Fruit fly (Drosophila melanogaster) Kc167 (cell line): ENCODE measurements around the gene Tmep.

Experiments
- Myc ChIP-seq: fragments of >200 bp; optimal IDR thresholded peaks from 2 replicates; lab custom pipeline; 2017; ENCODE audit warnings: missing external identifiers
- Sin3A ChIP-seq: fragments of >200 bp; optimal IDR thresholded peaks from 2 replicates; lab custom pipeline; 2018; ENCODE audit warnings: missing external identifiers
- h ChIP-seq: fragments of >200 bp; optimal IDR thresholded peaks from 3 replicates; lab custom pipeline; 2018; ENCODE audit warnings: missing external identifiers
- insv ChIP-seq: fragments of >200 bp; optimal IDR thresholded peaks from 3 replicates; lab custom pipeline; 2018; ENCODE audit warnings: missing external identifiers
- psq ChIP-seq: fragments of >200 bp; optimal IDR thresholded peaks from 2 replicates; lab custom pipeline; 2017; ENCODE audit warnings: missing external identifiers
- ttk ChIP-seq: sonication (Bioruptor generic); optimal IDR thresholded peaks from 2 replicates; lab custom pipeline; 2017; ENCODE audit warnings: missing external identifiers

The Tmep gene

DNA sequence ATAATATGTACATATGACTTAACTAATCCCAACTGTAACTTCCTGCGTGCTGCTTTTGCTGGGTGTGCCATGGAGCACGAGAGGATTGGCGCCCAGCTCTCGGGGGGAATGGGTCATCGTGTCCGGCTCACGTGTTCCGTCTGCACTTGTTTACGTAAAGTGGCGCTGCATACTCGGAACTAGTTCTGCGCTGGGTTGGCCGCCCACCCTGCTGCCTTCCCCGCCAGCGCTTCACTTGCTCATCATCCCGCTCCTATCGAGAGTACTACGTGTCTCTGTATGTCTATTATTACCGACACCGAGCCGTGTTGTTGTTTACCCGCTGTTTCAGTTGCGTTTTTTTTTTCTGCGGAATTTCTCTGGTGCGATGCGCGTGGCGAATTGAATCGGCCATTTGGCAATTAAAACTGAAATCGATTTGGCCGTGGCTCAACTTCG lies 19.3 kb upstream of the Tmep start:
- TF ChIP-seq ttk (lab: Kevin White, UChicago) (no peak), h (lab: Kevin White, UChicago) (no peak), Sin3A (lab: Kevin White, UChicago) (no peak), psq (lab: Kevin White, UChicago) (no peak), Myc (lab: Kevin White, UChicago) (no peak), insv (no peak)

- TF ChIP-seq h (lab: Kevin White, UChicago) (no peak), Myc (lab: Kevin White, UChicago) (no peak), Sin3A (lab: Kevin White, UChicago) (no peak), psq (lab: Kevin White, UChicago) (no peak), ttk (lab: Kevin White, UChicago) (no peak), insv (no peak)
Measured at dm6 chr3L:1550914-1551313, 18.1 kb upstream of the Tmep start.

DNA sequence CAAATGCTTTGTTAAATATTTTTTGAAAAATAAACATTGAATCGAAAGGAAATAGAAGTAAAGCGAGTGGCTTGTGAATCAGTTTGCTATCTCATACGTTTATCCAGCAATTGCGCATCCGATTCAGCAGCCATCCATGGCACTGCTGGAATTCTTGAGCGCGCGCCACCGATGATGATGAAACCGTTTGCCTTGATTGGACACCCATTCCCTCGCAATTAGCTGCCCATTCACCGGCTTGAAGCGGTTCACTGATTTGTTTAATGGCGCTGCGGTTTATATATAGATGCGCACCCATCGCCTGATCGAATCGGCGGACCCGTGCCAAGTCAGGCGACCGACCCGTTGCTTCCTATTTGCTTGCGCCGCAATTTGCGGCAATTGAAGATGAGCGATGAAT lies 15.8 kb upstream of the Tmep start, which contains the start of gene Pcyt2:
TSS of gene Pcyt2 (plus strand) at position 301 of the 400 bp plus-strand sequence.
- no peak for TF ChIP-seq h (lab: Kevin White, UChicago)

- no peak for TF ChIP-seq Myc (lab: Kevin White, UChicago)
- TF ChIP-seq Sin3A (lab: Kevin White, UChicago): no peak
- no peak for TF ChIP-seq psq (lab: Kevin White, UChicago)
Measured at dm6 chr3L:1558178-1558788, 10.7 kb upstream of the Tmep start, which contains the start of the genes Pex10 and CG12099. Gene Pex10 (plus strand): TSS chr3L:1558228. Gene CG12099 (minus strand): TSS chr3L:1558484.

dm6 chr3L:1565092-1565491 lies 3.9 kb upstream of the Tmep start, which contains the start of gene CG12003:
Gene CG12003 (plus strand): TSS chr3L:1565392.
- TF ChIP-seq Sin3A (lab: Kevin White, UChicago): no peak
- TF ChIP-seq psq (lab: Kevin White, UChicago): no peak

dm6 chr3L:1568225-1569161 lies 488 bp upstream of the Tmep start, which contains the start of gene CG7879:
Gene CG7879 (minus strand): TSS chr3L:1568608.
- TF ChIP-seq Myc (lab: Kevin White, UChicago): no peak
- no peak for TF ChIP-seq insv
- no peak for TF ChIP-seq ttk (lab: Kevin White, UChicago)
- no peak for TF ChIP-seq psq (lab: Kevin White, UChicago)
- no peak for TF ChIP-seq h (lab: Kevin White, UChicago)

DNA sequence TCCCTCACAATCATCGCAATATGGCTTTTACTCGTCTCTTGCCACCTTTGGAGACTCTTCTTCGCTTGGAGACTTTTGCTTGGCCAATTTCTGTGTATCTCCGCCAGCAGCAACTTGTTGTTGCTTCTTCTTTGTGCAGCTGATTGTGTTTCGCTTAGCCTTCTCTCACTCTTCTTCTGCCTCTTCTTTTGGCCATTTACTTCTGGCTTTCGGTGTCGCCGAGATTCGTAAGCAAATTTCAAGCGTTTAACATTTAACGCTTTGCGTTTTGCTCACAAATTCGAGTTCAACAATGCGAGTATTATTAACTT lies 940 bp downstream of the Tmep start:
- TF ChIP-seq psq (lab: Kevin White, UChicago) (no peak), Myc (lab: Kevin White, UChicago) (no peak), Sin3A (lab: Kevin White, UChicago) (no peak), ttk (lab: Kevin White, UChicago) (no peak), insv (no peak), h (lab: Kevin White, UChicago) (no peak)

DNA sequence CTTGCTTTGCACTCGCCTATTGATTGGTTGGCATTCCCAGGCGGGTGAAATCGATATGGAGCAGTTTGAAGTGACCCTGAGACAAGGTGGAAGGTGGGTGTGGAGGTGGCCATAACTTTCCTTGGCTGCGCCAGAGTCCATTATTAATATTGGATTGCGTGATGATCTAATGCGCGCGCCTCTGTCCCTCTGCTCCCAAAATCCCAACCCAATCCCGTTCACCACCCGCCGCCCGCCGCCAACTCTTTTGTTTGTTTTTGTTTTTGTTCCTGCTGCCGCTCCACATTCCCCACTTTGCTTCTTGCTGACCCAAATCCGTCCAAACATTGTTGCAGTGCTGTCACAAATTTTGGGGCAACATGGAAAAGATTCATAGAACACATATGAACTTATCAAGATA lies 2.1 kb downstream of the Tmep start:
- TF ChIP-seq ttk (lab: Kevin White, UChicago) (no peak), h (lab: Kevin White, UChicago) (no peak)

dm6 chr3L:1573191-1573590 lies 4.2 kb downstream of the Tmep start:
- TF ChIP-seq Myc (lab: Kevin White, UChicago): no peak
- TF ChIP-seq Sin3A (lab: Kevin White, UChicago): no peak
- no peak for TF ChIP-seq h (lab: Kevin White, UChicago)

- no peak for TF ChIP-seq ttk (lab: Kevin White, UChicago)
- TF ChIP-seq h (lab: Kevin White, UChicago): no peak
- TF ChIP-seq insv: no peak
- no peak for TF ChIP-seq Sin3A (lab: Kevin White, UChicago)
- TF ChIP-seq Myc (lab: Kevin White, UChicago): no peak
- TF ChIP-seq psq (lab: Kevin White, UChicago): no peak
Measured at dm6 chr3L:1575731-1576376, 6.9 kb downstream of the Tmep start.

dm6 chr3L:1576489-1577106 lies 7.6 kb downstream of the Tmep start, which contains the start of gene CG13917:
Gene CG13917 (plus strand): TSS chr3L:1576699.
- TF ChIP-seq Sin3A (lab: Kevin White, UChicago) (no peak), ttk (lab: Kevin White, UChicago) (no peak), h (lab: Kevin White, UChicago) (no peak), Myc (lab: Kevin White, UChicago) (no peak), insv (no peak), psq (lab: Kevin White, UChicago) (no peak)

- TF ChIP-seq Myc (lab: Kevin White, UChicago) (no peak), h (lab: Kevin White, UChicago) (no peak), insv (no peak), Sin3A (lab: Kevin White, UChicago) (no peak), ttk (lab: Kevin White, UChicago) (no peak), psq (lab: Kevin White, UChicago) (no peak)
Measured at dm6 chr3L:1577338-1577737, 8.4 kb downstream of the Tmep start.
